Worm (Caenorhabditis elegans) whole organism, L2 larva: ENCODE results near the gene M04G7.2.

ENCODE experiments used
- Y55F3AM.14 ChIP-seq: fragments of 200-800 bp; sonication (Bioruptor generic); optimal IDR thresholded peaks from 2 replicates; lab custom pipeline; 2018; ENCODE audit warnings: mild to moderate bottlenecking, missing genetic modification characterization, missing compliant biosample characterization
- blmp-1 ChIP-seq: sonication (generic microtip); optimal IDR thresholded peaks from 2 replicates; lab custom pipeline; 2017; ENCODE audit warnings: missing genetic modification characterization, mild to moderate bottlenecking, missing compliant biosample characterization, antibody characterized with exemption, moderate library complexity; ENCODE audit not compliant: insufficient read depth
- dmd-4 ChIP-seq: sonication (generic microtip); optimal IDR thresholded peaks from 2 replicates; lab custom pipeline; 2017; ENCODE audit warnings: missing biosample characterization, missing genetic modification characterization
- mdl-1 ChIP-seq, 2 experiments: fragments of 150-350 bp in 1 of 2; sonication (generic microtip) in 1 of 2; optimal IDR thresholded peaks; 2 replicates each; lab custom pipeline; 2017; ENCODE audit warnings: missing biosample characterization in 2 of 2, missing genetic modification characterization in 2 of 2
- nhr-10 ChIP-seq: sonication (generic microtip); optimal IDR thresholded peaks from 2 replicates; lab custom pipeline; 2017; ENCODE audit warnings: missing biosample characterization, missing genetic modification characterization
- nhr-11 ChIP-seq: fragments of 150-350 bp; optimal IDR thresholded peaks from 2 replicates; lab custom pipeline; 2014; ENCODE audit warnings: missing biosample characterization, missing genetic modification characterization
- nhr-12 ChIP-seq: fragments of 150-350 bp; optimal IDR thresholded peaks from 2 replicates; lab custom pipeline; 2014; ENCODE audit warnings: missing biosample characterization, missing genetic modification characterization
- nhr-25 ChIP-seq: fragments of 150-350 bp; sonication (generic microtip); optimal IDR thresholded peaks from 3 replicates; lab custom pipeline; 2014; ENCODE audit warnings: missing biosample characterization, missing genetic modification characterization
- unc-55 ChIP-seq: fragments of 150-350 bp; sonication (generic microtip); optimal IDR thresholded peaks from 3 replicates; lab custom pipeline; 2014; ENCODE audit warnings: missing biosample characterization, missing genetic modification reagents, missing genetic modification characterization
- unc-62 ChIP-seq: fragments of 150-350 bp; optimal IDR thresholded peaks from 2 replicates; lab custom pipeline; 2014; ENCODE audit warnings: missing biosample characterization, missing genetic modification reagents, missing genetic modification characterization
- zag-1 ChIP-seq: fragments of 150-350 bp; optimal IDR thresholded peaks from 2 replicates; lab custom pipeline; 2014; ENCODE audit warnings: missing biosample characterization, missing genetic modification characterization

DNA sequence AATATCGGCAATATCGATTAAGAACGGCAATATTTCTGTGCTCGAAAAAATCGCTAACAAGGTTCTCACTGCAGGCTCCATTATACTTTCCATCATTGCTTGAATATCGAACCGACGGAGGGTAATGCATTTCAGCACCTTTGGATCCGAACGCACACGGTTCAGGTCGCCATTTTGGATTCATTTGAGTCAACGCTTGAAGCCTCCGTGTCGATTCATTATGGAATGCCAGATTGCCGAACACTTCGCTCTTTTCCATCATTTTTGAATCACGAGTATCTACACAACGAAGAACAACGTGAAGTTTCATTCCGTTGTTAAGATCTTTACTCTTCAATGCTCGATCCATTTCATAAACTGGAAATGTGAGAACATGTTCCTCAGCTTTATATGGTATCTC lies 38.7 kb downstream of the M04G7.2 start:
- TF ChIP-seq nhr-11 (no peak), nhr-25 (tag; lab: Kevin White, UChicago) (no peak), unc-55 (no peak), blmp-1 (tag; lab: Kevin White, UChicago) (no peak), mdl-1 (tag; optimal IDR thresholded peaks at IDR 0.05; lab: Kevin White, UChicago) (no peak), dmd-4 (tag; lab: Kevin White, UChicago) (no peak), nhr-12 (tag; lab: Kevin White, UChicago) (no peak), nhr-10 (tag; lab: Kevin White, UChicago) (no peak), zag-1 (tag; lab: Kevin White, UChicago) (no peak), Y55F3AM.14 (GFP tag; lab: Kevin White, UChicago) (no peak), unc-62 (GFP tag; lab: Kevin White, UChicago) (no peak)
